Fruit fly (Drosophila melanogaster): ENCODE measurements around the gene CG3618.

The CG3618 gene

dm6 chr3L:20772647-20773015, 43.2 kb downstream of the CG3618 start:
- TF ChIP-seq CTCF (optimal IDR thresholded peaks at IDR 0.05) = no peak
- TF ChIP-seq CG8478 (optimal IDR thresholded peaks at IDR 0.05) = no peak

DNA sequence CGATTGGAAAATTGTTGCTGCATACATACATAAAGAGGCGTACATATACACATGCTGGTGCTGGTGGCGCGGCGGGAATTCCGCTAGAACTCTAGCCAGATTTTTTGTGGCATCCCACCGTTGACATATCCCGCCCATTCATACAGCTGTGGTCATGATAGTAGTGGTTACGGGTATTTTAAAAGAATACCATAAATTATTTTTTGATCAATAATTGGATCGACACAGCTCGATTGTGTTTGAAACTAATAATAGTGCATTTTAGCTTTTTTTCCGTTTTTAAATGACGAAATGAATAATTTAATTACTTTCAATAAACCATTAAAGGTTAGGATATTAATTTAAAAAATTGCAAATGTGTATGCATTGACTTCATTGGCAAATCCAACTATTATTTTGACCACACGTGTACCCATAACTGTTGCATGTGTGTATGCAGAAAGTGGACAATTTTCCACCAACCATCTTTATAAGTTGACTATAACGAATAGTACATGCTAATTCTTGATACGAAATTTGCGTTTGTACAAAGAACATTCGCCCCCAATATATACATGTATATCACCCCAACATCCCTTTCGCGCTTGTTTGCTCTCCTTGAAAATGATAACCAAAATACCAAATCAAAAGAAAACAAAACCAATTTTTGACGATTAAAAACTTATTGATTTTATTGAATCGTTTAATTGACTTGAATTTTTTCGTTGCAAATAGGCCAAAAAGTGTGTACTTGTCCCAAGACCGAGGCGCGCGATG, 43.8 kb downstream of the CG3618 start:
- no peak for TF ChIP-seq CTCF (optimal IDR thresholded peaks at IDR 0.05)
- no peak for TF ChIP-seq CG8478 (optimal IDR thresholded peaks at IDR 0.05)

dm6 chr3L:20771001-20771890, 44.6 kb downstream of the CG3618 start, which contains the start of the genes CG4042 and Pitslre:
Gene CG4042, minus strand, starts transcription at chr3L:20771507.
Gene Pitslre, plus strand, starts transcription at chr3L:20771528.
- TF ChIP-seq CG8478 (optimal IDR thresholded peaks at IDR 0.05) = no peak
- no peak for TF ChIP-seq CTCF (optimal IDR thresholded peaks at IDR 0.05)

DNA sequence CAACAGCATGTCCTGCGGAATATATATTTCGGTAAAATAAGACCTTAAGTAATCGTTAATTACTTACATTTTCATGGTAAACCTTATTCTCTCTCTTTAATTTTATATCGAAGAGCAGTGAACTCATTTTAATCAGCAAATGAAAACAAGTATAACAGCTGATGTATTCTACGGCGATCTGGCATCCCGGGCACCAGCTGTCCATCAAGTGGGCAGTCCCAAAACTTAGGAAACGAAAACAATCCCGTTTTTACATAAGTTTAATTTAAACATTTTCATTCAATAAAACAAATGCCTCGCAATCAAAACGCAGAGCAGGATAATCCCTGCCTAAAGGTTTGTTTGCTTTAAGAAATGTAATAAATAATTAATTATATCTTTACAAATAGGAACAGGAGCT, 46.5 kb downstream of the CG3618 start, which contains the start of the genes CG4074 and CG4186:
CG4074 (minus strand) TSS at position 151 of the 400 bp plus-strand sequence.
CG4186 (plus strand) TSS at position 237 of the 400 bp plus-strand sequence.
- peak in 1 of 2 experiments; percentile 9 for TF ChIP-seq CTCF (optimal IDR thresholded peaks at IDR 0.05)
- no peak for TF ChIP-seq CG8478 (optimal IDR thresholded peaks at IDR 0.05)

DNA sequence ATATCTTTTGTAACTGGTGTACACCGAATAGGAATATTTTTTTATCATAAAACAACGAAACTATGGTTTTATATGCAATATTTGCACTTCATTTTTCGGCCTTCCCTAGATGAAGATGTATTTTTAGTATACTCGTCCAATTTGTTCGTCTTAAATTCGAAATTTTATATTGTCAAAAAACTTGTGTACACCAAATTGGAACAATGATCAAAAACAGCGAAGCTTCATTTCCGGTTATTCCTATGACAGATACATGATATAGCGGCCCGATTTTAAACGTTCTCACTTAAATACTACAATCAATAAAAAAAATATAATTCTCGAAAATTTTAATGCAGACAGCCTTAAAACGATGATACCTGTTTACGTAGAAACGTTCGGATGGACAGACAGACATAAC, 48.6 kb downstream of the CG3618 start:
- TF ChIP-seq CG8478 (optimal IDR thresholded peaks at IDR 0.05) (no peak), CTCF (optimal IDR thresholded peaks at IDR 0.05) (no peak)

Measured in S2 (cell line).